Fruit fly (Drosophila melanogaster): ENCODE measurements around the gene Upf1.

Gene Upf1

DNA sequence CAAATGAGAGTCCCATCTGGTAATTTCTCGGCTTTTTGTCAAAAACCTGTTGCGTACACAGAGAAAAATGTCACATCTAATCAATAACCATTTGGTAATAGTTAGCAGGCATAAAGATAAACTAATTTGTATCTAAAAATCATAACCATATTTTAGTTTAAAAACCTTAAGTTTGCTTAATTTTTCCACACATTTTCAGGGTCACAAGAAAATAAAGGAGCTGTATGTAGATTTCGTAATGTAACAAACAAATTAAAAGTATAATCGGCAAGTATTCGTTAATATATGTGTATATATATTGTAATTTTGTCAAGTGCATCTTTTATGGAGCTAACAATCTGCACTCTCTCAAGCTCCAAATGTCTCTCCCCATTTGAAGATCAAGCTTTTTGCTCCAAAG, 15.8 kb upstream of the Upf1 start (continued):
- TF ChIP-seq ss (GFP tag; optimal IDR thresholded peaks at IDR 0.05) (peak; percentile 36 to 42), Ets21C (GFP tag; optimal IDR thresholded peaks at IDR 0.05) (peak; percentile 66), vri (GFP tag; optimal IDR thresholded peaks at IDR 0.05) (peak; percentile 63), CG1621 (tag; optimal IDR thresholded peaks at IDR 0.05) (peak; percentile 36), CG9139 (GFP tag; optimal IDR thresholded peaks at IDR 0.05) (no peak), Sox14 (GFP tag; optimal IDR thresholded peaks at IDR 0.05) (peak; percentile 84), CG15336 (GFP tag; IDR thresholded peaks at IDR 0.05) (peak; percentile 95), CG8119 (GFP tag; IDR thresholded peaks at IDR 0.05) (peak; percentile 90), CG6163 (GFP tag; IDR thresholded peaks at IDR 0.05) (peak; percentile 81), CG16779 (tag; optimal IDR thresholded peaks at IDR 0.05) (peak; percentile 79), CG7368 (GFP tag; optimal IDR thresholded peaks at IDR 0.05) (peak; percentile 53), CG11762 (GFP tag; optimal IDR thresholded peaks at IDR 0.05; ENCODE audit: insufficient read depth) (peak; percentile 76), Eip93F (GFP tag; optimal IDR thresholded peaks at IDR 0.05) (no peak), CG6792 (GFP tag; optimal IDR thresholded peaks at IDR 0.05) (peak; percentile 77), salr (GFP tag; optimal IDR thresholded peaks at IDR 0.05) (peak in 1 of 2 experiments; percentile 69), eg (GFP tag; IDR thresholded peaks at IDR 0.05) (peak; percentile 84), topi (GFP tag; optimal IDR thresholded peaks at IDR 0.05) (peak; percentile 86), CG8319 (GFP tag; optimal IDR thresholded peaks at IDR 0.05) (peak; percentile 50), Gug (GFP tag; IDR thresholded peaks at IDR 0.05) (peak; percentile 76), lz (GFP tag; optimal IDR thresholded peaks at IDR 0.05) (peak; percentile 85), OdsH (GFP tag; optimal IDR thresholded peaks at IDR 0.05) (peak; percentile 84), CG34406 (GFP tag; optimal IDR thresholded peaks at IDR 0.05) (peak; percentile 71), CG6276 (GFP tag; optimal IDR thresholded peaks at IDR 0.05) (peak; percentile 92), CG11902 (GFP tag; optimal IDR thresholded peaks at IDR 0.05) (peak; percentile 30), fkh (GFP tag; optimal IDR thresholded peaks at IDR 0.05) (peak; percentile 24), Blimp-1 (GFP tag; optimal IDR thresholded peaks at IDR 0.05) (peak; percentile 61), CG31627 (GFP tag; optimal IDR thresholded peaks at IDR 0.05) (peak; percentile 79), CG10669 (GFP tag; optimal IDR thresholded peaks at IDR 0.05) (peak; percentile 55), Lpt (GFP tag; optimal IDR thresholded peaks at IDR 0.05) (peak; percentile 81), CG4318 (GFP tag; optimal IDR thresholded peaks at IDR 0.05) (peak; percentile 86), Smox (GFP tag; optimal IDR thresholded peaks at IDR 0.05) (peak; percentile 82), dac (GFP tag; optimal IDR thresholded peaks at IDR 0.05) (peak; percentile 69), achi (GFP tag; optimal IDR thresholded peaks at IDR 0.05) (peak; percentile 80), pdm3 (GFP tag; optimal IDR thresholded peaks at IDR 0.05) (peak; percentile 79), esn (GFP tag; optimal IDR thresholded peaks at IDR 0.05) (peak; percentile 87), CG3032 (tag; optimal IDR thresholded peaks at IDR 0.05) (peak; percentile 70), CG32006 (GFP tag; optimal IDR thresholded peaks at IDR 0.05) (peak; percentile 92), CG6808 (GFP tag; optimal IDR thresholded peaks at IDR 0.05) (peak; percentile 33), CG6854 (GFP tag; optimal IDR thresholded peaks at IDR 0.05) (peak; percentile 73)

DNA sequence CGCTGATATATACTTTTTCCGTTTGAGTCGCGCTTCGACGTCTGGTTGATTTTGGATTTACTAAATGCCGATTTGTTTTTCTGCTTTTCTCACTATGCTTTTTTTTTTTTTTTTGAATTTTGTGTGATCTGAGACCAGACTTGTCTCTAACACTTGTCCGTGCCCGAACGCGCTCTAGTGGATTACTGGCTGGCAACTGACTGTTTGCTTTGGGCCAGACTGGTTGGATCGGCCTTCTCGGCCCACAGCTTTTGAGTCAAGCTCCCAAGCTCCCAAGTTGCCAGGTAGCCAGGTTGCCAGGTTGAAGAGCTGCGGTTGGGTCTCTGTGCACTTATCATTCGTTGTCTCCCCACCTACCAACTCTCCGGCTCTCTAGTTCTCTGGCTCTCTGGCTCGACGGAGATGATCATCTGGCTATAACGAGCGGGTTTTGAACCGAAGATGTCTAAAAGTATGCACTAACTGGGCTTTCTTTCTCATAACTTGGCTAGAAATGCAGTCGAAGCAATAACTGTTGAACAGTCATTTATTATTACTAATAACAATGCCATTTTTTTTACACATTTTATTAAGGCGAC, 12.0 kb upstream of the Upf1 start, which contains the start of gene pot:
pot (minus strand) TSS at position 205 of the 578 bp plus-strand sequence.
- TF ChIP-seq Hr39 (GFP tag; optimal IDR thresholded peaks at IDR 0.05) (no peak), CG10669 (GFP tag; optimal IDR thresholded peaks at IDR 0.05) (no peak), CG3919 (GFP tag; optimal IDR thresholded peaks at IDR 0.05) (no peak), dsx (GFP tag; optimal IDR thresholded peaks at IDR 0.05; ENCODE audit: poor library complexity, severe bottlenecking) (no peak), Sox15 (GFP tag; optimal IDR thresholded peaks at IDR 0.05) (no peak), svp (GFP tag) (no peak), lz (GFP tag; optimal IDR thresholded peaks at IDR 0.05) (no peak), Ets96B (tag; optimal IDR thresholded peaks at IDR 0.05) (no peak), spab (GFP tag; optimal IDR thresholded peaks at IDR 0.05) (no peak), Eip93F (GFP tag; optimal IDR thresholded peaks at IDR 0.05) (no peak), Gug (GFP tag; IDR thresholded peaks at IDR 0.05) (no peak), Smox (GFP tag; optimal IDR thresholded peaks at IDR 0.05) (no peak), esn (GFP tag; optimal IDR thresholded peaks at IDR 0.05) (no peak), CG16779 (tag; optimal IDR thresholded peaks at IDR 0.05) (no peak), Hr38 (GFP tag; optimal IDR thresholded peaks at IDR 0.05) (no peak), CG32006 (GFP tag; optimal IDR thresholded peaks at IDR 0.05) (peak; percentile 6), CG6854 (GFP tag; optimal IDR thresholded peaks at IDR 0.05) (peak; percentile 22), CG9139 (GFP tag; optimal IDR thresholded peaks at IDR 0.05) (peak; percentile 5), Ets21C (GFP tag; optimal IDR thresholded peaks at IDR 0.05) (no peak), Sox14 (GFP tag; optimal IDR thresholded peaks at IDR 0.05) (no peak), CG10631 (GFP tag; optimal IDR thresholded peaks at IDR 0.05) (no peak), pdm3 (GFP tag; optimal IDR thresholded peaks at IDR 0.05) (no peak), topi (GFP tag; optimal IDR thresholded peaks at IDR 0.05) (no peak), CG31627 (GFP tag; optimal IDR thresholded peaks at IDR 0.05) (no peak), CG8632 (GFP tag; optimal IDR thresholded peaks at IDR 0.05) (no peak)
